Fruit fly (Drosophila melanogaster): ENCODE data around the gene CG2278.

Gene CG2278

DNA sequence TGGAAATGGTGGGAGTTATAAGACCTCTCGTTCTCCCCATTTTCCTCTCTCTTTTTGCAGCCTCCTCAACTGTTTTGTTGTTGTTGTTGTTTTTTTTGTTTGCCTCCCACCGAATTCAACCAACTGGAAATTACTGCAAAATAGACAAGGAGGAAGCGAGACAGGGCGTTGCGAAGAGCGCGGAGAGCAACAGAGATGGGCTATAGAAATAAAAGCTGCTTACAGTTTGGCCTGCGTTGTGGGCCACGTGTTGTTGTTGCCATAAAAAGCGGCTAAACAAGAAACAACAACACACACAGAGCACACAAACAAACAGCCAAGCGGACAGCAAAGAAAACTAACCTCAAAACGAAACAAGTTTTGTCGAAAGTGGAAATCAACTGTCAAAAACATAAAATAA, 24.5 kb upstream of the CG2278 start:
- TF ChIP-seq CG4496 (GFP tag; IDR thresholded peaks at IDR 0.05) = no peak
- no peak for TF ChIP-seq Ets98B (GFP tag; IDR thresholded peaks at IDR 0.05)
- no peak for TF ChIP-seq CG34367 (tag; optimal IDR thresholded peaks at IDR 0.05)
- no peak for TF ChIP-seq CG12605 (GFP tag; IDR thresholded peaks at IDR 0.05)
- TF ChIP-seq Snoo (tag; optimal IDR thresholded peaks at IDR 0.05) = no peak
- TF ChIP-seq CG13204 (GFP tag; optimal IDR thresholded peaks at IDR 0.05) = peak; percentile 48
- TF ChIP-seq CG10348 (GFP tag; IDR thresholded peaks at IDR 0.05) = no peak

DNA sequence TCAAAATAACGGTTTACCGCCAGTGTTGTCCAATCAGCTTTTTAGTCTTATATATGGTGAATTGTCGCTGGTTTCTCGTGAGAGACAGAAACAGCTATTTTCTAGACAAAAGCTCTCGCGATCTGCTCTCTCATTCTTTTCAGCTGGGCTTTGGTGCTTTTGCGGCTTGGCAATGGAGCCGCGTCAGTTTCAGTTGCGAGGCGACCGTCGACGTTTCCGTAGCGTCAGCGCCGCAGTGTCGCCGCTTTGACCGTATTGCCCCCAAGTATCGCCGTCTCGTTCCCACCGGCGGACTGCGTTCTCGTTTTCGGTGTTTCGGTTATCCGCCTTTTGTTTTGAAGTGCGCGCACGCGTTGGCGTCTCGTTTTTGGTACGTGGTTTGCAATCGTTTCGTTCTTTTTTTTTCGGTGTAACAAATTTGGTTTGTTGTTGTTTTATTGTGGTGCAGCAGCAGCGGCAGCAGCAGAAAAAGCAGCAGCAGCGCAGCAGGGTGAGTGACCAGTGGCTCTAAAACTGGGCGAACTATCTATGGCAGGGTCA, 23.0 kb upstream of the CG2278 start:
- no peak for TF ChIP-seq CG34367 (tag; optimal IDR thresholded peaks at IDR 0.05)
- TF ChIP-seq D1 (tag; optimal IDR thresholded peaks at IDR 0.05) = no peak
- TF ChIP-seq CG32121 (GFP tag; IDR thresholded peaks at IDR 0.05) = peak; percentile 59
- TF ChIP-seq CG4496 (GFP tag; IDR thresholded peaks at IDR 0.05) = 0 out of 3 replicates have a peak, but pooled peaks have one; percentile 60
- TF ChIP-seq rn (GFP tag; IDR thresholded peaks at IDR 0.05) = no peak
- peak; percentile 62; the same call in 1 of the 2 replicates for TF ChIP-seq Ets98B (GFP tag; IDR thresholded peaks at IDR 0.05)
- peak; percentile 1 for TF ChIP-seq CG8159 (tag; optimal IDR thresholded peaks at IDR 0.05)
- TF ChIP-seq CG13204 (GFP tag; optimal IDR thresholded peaks at IDR 0.05) = peak; percentile 95
- TF ChIP-seq EcR (GFP tag; optimal IDR thresholded peaks at IDR 0.05) = peak; percentile 68
- TF ChIP-seq CG14655 (GFP tag; optimal IDR thresholded peaks at IDR 0.05) = no peak
- peak; percentile 44; the same call in 1 of the 2 replicates for TF ChIP-seq CG12605 (GFP tag; IDR thresholded peaks at IDR 0.05)
- peak; percentile 6 for TF ChIP-seq Snoo (tag; optimal IDR thresholded peaks at IDR 0.05)
- 0 out of 3 replicates have a peak, but pooled peaks have one; percentile 43 for TF ChIP-seq fd96Ca (GFP tag; IDR thresholded peaks at IDR 0.05)
- TF ChIP-seq CG17806 (tag; optimal IDR thresholded peaks at IDR 0.05) = no peak
- no peak for TF ChIP-seq CG8301 (tag; optimal IDR thresholded peaks at IDR 0.05)

DNA sequence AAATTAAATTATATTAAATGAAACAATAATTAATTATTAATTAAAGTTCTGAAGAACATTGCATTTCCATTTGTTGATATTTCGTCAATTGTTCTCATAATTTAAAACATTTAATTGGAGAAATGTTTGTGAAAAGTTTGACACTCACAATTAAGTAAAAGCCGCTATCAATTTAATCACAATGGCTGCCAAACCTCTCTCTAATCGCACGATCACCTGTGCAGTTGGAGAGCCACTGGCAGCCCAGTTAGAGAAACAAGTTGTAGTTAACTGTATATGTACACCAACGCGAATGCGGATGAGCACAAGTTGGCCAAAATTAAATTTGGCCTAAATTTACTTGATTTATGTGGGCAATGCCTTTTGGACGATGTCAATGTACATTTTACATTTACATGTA, 22.1 kb upstream of the CG2278 start:
- no peak for TF ChIP-seq rn (GFP tag; IDR thresholded peaks at IDR 0.05)
- TF ChIP-seq Ets98B (GFP tag; IDR thresholded peaks at IDR 0.05) = no peak
- TF ChIP-seq CG32121 (GFP tag; IDR thresholded peaks at IDR 0.05) = no peak
- no peak for TF ChIP-seq Pif1A (GFP tag; optimal IDR thresholded peaks at IDR 0.05)

DNA sequence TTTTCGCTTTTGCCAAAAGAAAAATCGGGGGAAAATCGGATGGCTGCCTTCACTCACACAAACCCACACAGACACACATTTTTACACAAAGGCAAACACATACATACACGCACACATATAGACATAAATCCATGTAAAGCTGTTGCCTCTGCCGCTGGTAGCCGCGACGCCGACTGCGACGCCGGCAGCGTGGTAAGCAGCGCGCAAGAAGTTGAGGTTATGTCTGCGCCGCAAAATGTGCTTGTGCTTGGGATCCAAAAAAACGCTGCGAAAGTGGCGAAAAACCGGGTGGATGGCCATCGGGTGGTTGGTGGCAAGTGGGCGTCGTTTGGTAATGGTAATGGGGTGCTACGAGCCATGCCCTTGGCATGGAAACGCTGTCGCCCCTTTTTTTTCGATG, 9.8 kb upstream of the CG2278 start:
- TF ChIP-seq D1 (tag; optimal IDR thresholded peaks at IDR 0.05) (no peak), CG15710 (tag; optimal IDR thresholded peaks at IDR 0.05) (no peak), CG17806 (tag; optimal IDR thresholded peaks at IDR 0.05) (no peak), CG10348 (GFP tag; IDR thresholded peaks at IDR 0.05) (no peak), CG12605 (GFP tag; IDR thresholded peaks at IDR 0.05) (no peak), CG14655 (GFP tag; optimal IDR thresholded peaks at IDR 0.05) (no peak)

DNA sequence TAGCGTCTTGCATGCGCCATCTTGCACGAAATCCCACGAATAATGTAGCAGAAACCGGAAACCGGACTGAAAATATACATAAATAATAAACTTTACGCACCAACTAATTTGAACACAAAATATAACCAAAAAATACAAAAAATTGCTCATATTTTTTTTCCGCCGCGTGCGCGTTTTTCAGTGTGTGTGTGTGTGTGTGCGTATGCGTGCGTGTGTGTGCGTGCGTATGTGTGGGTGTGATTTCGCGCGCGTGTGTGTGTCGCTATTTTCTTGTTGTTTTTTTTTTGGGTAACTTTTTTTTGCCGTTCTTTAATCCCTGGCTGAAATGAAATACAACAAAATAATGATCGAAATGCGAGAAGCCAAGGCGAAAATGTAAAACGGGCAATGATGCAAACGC, 8.9 kb upstream of the CG2278 start:
- TF ChIP-seq D1 (tag; optimal IDR thresholded peaks at IDR 0.05) (no peak), Pif1A (GFP tag; optimal IDR thresholded peaks at IDR 0.05) (no peak), CG13204 (GFP tag; optimal IDR thresholded peaks at IDR 0.05) (no peak), CG12605 (GFP tag; IDR thresholded peaks at IDR 0.05) (no peak), rn (GFP tag; IDR thresholded peaks at IDR 0.05) (no peak), CG34367 (tag; optimal IDR thresholded peaks at IDR 0.05) (no peak)

DNA sequence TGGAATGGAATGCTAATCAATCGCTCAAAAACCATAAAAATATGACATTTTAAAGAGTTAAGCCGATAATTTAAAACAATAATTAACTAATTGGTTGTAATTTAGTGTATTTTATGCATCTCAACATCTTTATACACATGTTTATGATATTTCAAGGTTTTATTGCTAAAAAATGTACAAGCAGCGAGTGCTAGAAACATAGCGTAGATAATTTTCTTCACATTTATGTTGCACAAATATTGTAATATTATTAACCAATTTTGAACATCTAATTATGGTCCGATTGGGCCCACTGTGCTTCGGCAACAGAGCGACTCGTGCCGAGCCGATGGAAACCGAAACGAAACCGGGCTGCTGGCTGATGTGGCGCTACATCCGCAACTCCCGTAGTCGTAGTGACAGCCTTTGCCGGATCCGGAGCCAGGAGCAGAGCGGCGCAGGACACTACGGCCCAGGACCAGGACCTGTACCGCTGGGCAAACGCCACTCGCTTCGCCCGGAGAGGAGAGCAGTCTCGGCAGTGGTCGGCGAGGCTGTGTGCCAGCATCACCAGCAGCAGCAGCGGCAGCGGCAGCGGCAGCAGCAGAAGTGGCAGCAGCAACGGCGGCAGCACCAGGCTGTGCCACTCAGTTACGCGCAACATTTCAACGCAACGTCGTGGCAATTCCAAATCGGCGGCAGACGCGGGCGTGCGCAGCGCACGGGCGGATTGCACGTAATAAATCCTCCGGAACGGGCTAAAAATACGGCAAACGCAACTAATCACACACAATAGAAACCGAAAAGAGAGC, 8.3 kb upstream of the CG2278 start, which contains the start of gene sdt:
Gene sdt (plus strand): TSS at position 385 of the 791 bp plus-strand sequence.
- TF ChIP-seq CG17806 (tag; optimal IDR thresholded peaks at IDR 0.05) (no peak), CG13204 (GFP tag; optimal IDR thresholded peaks at IDR 0.05) (peak; percentile 69), gl (tag; optimal IDR thresholded peaks at IDR 0.05) (no peak), CG8159 (tag; optimal IDR thresholded peaks at IDR 0.05) (peak; percentile 20)

DNA sequence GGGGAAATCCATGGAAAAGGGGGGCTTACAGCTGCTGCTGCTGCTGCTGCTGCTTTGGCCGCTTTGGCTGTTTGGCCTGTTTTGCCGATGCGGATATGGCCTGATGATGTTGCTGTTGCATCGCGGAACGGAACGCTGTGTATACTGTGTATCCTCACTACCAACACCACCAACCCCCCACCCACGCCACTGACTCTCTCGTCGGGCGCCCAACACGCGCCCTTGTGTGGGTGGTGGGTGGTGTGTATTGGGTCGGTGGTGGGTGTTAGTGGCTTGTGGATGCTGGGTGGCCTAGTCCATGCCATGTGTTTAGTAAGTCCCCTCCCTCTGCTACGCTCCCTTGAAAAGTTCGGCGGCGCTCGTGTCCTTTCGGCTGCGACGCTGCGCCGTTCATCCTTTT, 7.7 kb upstream of the CG2278 start:
- TF ChIP-seq gl (tag; optimal IDR thresholded peaks at IDR 0.05) = no peak
- peak; percentile 11; the same call in 1 of the 3 replicates for TF ChIP-seq fd96Ca (GFP tag; IDR thresholded peaks at IDR 0.05)
- TF ChIP-seq CG13204 (GFP tag; optimal IDR thresholded peaks at IDR 0.05) = peak; percentile 85
- no peak for TF ChIP-seq CG4496 (GFP tag; IDR thresholded peaks at IDR 0.05)
- no peak for TF ChIP-seq D1 (tag; optimal IDR thresholded peaks at IDR 0.05)
- TF ChIP-seq CG12605 (GFP tag; IDR thresholded peaks at IDR 0.05) = peak; percentile 15; the same call in 1 of the 2 replicates
- TF ChIP-seq CG9948 (tag; optimal IDR thresholded peaks at IDR 0.05) = no peak

DNA sequence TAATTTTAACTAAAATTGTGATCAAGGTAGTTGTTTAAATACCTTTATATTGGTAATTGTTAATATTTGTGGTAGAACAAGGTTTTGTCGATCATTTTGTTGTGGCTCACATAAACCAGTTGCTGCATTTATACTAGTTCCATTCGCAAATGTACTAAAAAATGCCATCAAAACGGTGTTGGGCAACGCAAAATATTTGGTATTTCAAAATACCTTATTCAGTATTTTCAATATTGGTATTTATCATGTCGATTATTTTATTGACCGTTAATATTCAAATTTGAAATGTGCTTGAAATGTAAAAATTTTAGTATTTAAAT, 6.9 kb upstream of the CG2278 start, which contains the start of gene slpr:
Gene slpr (minus strand): TSS at position 156 of the 320 bp plus-strand sequence.
- TF ChIP-seq CG12605 (GFP tag; IDR thresholded peaks at IDR 0.05) = no peak
- no peak for TF ChIP-seq CG10348 (GFP tag; IDR thresholded peaks at IDR 0.05)
- no peak for TF ChIP-seq CG15710 (tag; optimal IDR thresholded peaks at IDR 0.05)
- TF ChIP-seq D1 (tag; optimal IDR thresholded peaks at IDR 0.05) = no peak
- TF ChIP-seq Snoo (tag; optimal IDR thresholded peaks at IDR 0.05) = no peak
- TF ChIP-seq CG14655 (GFP tag; optimal IDR thresholded peaks at IDR 0.05) = no peak
- no peak for TF ChIP-seq EcR (GFP tag; optimal IDR thresholded peaks at IDR 0.05)
- no peak for TF ChIP-seq CG34367 (tag; optimal IDR thresholded peaks at IDR 0.05)
- TF ChIP-seq CG8159 (tag; optimal IDR thresholded peaks at IDR 0.05) = no peak
- TF ChIP-seq gl (tag; optimal IDR thresholded peaks at IDR 0.05) = no peak
- no peak for TF ChIP-seq Pif1B (GFP tag; optimal IDR thresholded peaks at IDR 0.05)
- no peak for TF ChIP-seq CG13204 (GFP tag; optimal IDR thresholded peaks at IDR 0.05)
- no peak for TF ChIP-seq CG8301 (tag; optimal IDR thresholded peaks at IDR 0.05)

Measured in whole organism, pupa.